Worm (Caenorhabditis elegans) whole organism, mixed stage, embryonic: ENCODE measurements around the gene pyk-2.
"Not testable (repeated sequence)": the region's sequence is repeated elsewhere in the genome, so short reads cannot be mapped to it uniquely, and the experiment has no call there.

Source experiments
- hlh-1 ChIP-seq: fragments of 150-350 bp; optimal IDR thresholded peaks from 2 replicates; lab custom pipeline; 2014; ENCODE audit warnings: missing biosample characterization, missing genetic modification reagents, missing genetic modification characterization
- lsy-2 ChIP-seq: fragments of 150-350 bp; optimal IDR thresholded peaks from 2 replicates; lab custom pipeline; 2014; ENCODE audit warnings: missing biosample characterization, missing genetic modification characterization
- snpc-4 ChIP-seq: fragments of 150-350 bp; optimal IDR thresholded peaks from 2 replicates; lab custom pipeline; 2014; ENCODE audit warnings: missing biosample characterization, missing genetic modification characterization
- sptf-1 ChIP-seq: sonication (generic microtip); optimal IDR thresholded peaks from 2 replicates; lab custom pipeline; 2017; ENCODE audit warnings: mild to moderate bottlenecking, missing genetic modification characterization, moderate library complexity, missing compliant biosample characterization

ce11 chrIV:10954955-10955354 is 45.2 kb downstream of the pyk-2 start, which contains the start of gene Y69E1A.4:
- TF ChIP-seq lsy-2 (tag; lab: Kevin White, UChicago); hlh-1; snpc-4 (tag; lab: Kevin White, UChicago); sptf-1 (tag; lab: Kevin White, UChicago): not testable (repeated sequence)
